Fruit fly (Drosophila melanogaster) whole organism, embryonic: ENCODE results near the gene Rcd5.

ENCODE experiments used
- Bteb2 ChIP-seq: fragments of 200-800 bp; sonication (Bioruptor generic); optimal IDR thresholded peaks from 2 replicates; lab custom pipeline; 2016; ENCODE audit warnings: missing biosample characterization, missing genetic modification characterization
- C15 ChIP-seq: fragments of 200-800 bp; sonication (Bioruptor generic); IDR thresholded peaks from 3 replicates; pipeline ENCODE4 v1.3.6; 2022; ENCODE audit warnings: missing biosample characterization, missing genetic modification characterization
- CG10543 ChIP-seq: fragments of 200-800 bp; sonication (Bioruptor generic); optimal IDR thresholded peaks from 3 replicates; lab custom pipeline; 2017; ENCODE audit warnings: missing biosample characterization, mild to moderate bottlenecking, missing genetic modification characterization, moderate library complexity
- CG11398 ChIP-seq: fragments of 200-800 bp; sonication (Bioruptor generic); optimal IDR thresholded peaks from 2 replicates; lab custom pipeline; 2016; ENCODE audit warnings: missing biosample characterization, missing genetic modification characterization
- CG11504 ChIP-seq: fragments of 200-800 bp; sonication (Bioruptor generic); optimal IDR thresholded peaks from 3 replicates; lab custom pipeline; 2019; ENCODE audit warnings: missing biosample characterization, mild to moderate bottlenecking, missing genetic modification characterization, moderate library complexity
- CG12104 ChIP-seq: fragments of 200-800 bp; sonication (Bioruptor generic); optimal IDR thresholded peaks from 3 replicates; lab custom pipeline; 2016; ENCODE audit warnings: missing biosample characterization, missing genetic modification characterization
- CG12155 ChIP-seq: fragments of 200-800 bp; sonication (Bioruptor generic); optimal IDR thresholded peaks from 3 replicates; lab custom pipeline; 2016; ENCODE audit warnings: missing biosample characterization, missing genetic modification characterization
- CG1792 ChIP-seq: fragments of 200-800 bp; sonication (Bioruptor generic); optimal IDR thresholded peaks from 2 replicates; lab custom pipeline; 2016; ENCODE audit warnings: missing biosample characterization, missing genetic modification characterization
- CG2889 ChIP-seq: fragments of 200-800 bp; sonication (Bioruptor generic); IDR thresholded peaks from 3 replicates; pipeline ENCODE4 v1.3.6; 2022; ENCODE audit warnings: missing biosample characterization, missing genetic modification characterization
- CG3065 ChIP-seq: fragments of 200-800 bp; sonication (Bioruptor generic); optimal IDR thresholded peaks from 2 replicates; lab custom pipeline; 2016; ENCODE audit warnings: missing biosample characterization, missing genetic modification characterization
- CG31441 ChIP-seq: fragments of 200-800 bp; sonication (Bioruptor generic); IDR thresholded peaks from 2 replicates; pipeline ENCODE4 v1.3.6; 2022; ENCODE audit warnings: missing biosample characterization, missing genetic modification characterization
- CG32767 ChIP-seq: fragments of 200-800 bp; sonication (Bioruptor generic); IDR thresholded peaks from 2 replicates; pipeline ENCODE4 v1.3.6; 2022; ENCODE audit warnings: missing biosample characterization, missing genetic modification characterization
- CG33213 ChIP-seq: fragments of 200-800 bp; sonication (Bioruptor generic); optimal IDR thresholded peaks from 3 replicates; lab custom pipeline; 2016; ENCODE audit warnings: missing biosample characterization, missing genetic modification characterization
- CG34376 ChIP-seq: fragments of 200-800 bp; sonication (Bioruptor generic); optimal IDR thresholded peaks from 2 replicates; lab custom pipeline; 2018; ENCODE audit warnings: missing biosample characterization, mild to moderate bottlenecking, missing genetic modification characterization
- CG7987 ChIP-seq: fragments of 200-800 bp; sonication (Bioruptor generic); optimal IDR thresholded peaks from 2 replicates; lab custom pipeline; 2018; ENCODE audit warnings: missing biosample characterization, mild to moderate bottlenecking, missing genetic modification characterization, moderate library complexity
- Deaf1 ChIP-seq: fragments of 200-800 bp; optimal IDR thresholded peaks from 3 replicates; lab custom pipeline; 2019; ENCODE audit warnings: missing biosample characterization, mild to moderate bottlenecking, missing genetic modification characterization, moderate library complexity
- Dip2 ChIP-seq: fragments of 200-800 bp; sonication (Bioruptor generic); IDR thresholded peaks from 2 replicates; pipeline ENCODE4 v1.3.6; 2022; ENCODE audit warnings: missing biosample characterization, missing genetic modification characterization
- Drgx ChIP-seq: fragments of 200-800 bp; sonication (Bioruptor generic); IDR thresholded peaks from 2 replicates; pipeline ENCODE4 v1.3.6; 2022; ENCODE audit warnings: missing biosample characterization, missing genetic modification characterization
- Ets97D ChIP-seq: fragments of 200-800 bp; sonication (Bioruptor generic); optimal IDR thresholded peaks from 3 replicates; lab custom pipeline; 2016; ENCODE audit warnings: missing biosample characterization, missing genetic modification characterization
- Fer3 ChIP-seq: fragments of 200-800 bp; sonication (Bioruptor generic); optimal IDR thresholded peaks from 2 replicates; lab custom pipeline; 2018; ENCODE audit warnings: missing biosample characterization, mild to moderate bottlenecking, missing genetic modification characterization, moderate library complexity
- Hsf ChIP-seq: fragments of 200-800 bp; sonication (Bioruptor generic); optimal IDR thresholded peaks from 3 replicates; lab custom pipeline; 2016; ENCODE audit warnings: missing biosample characterization, missing genetic modification characterization
- Med ChIP-seq: fragments of 200-800 bp; sonication (Bioruptor generic); peaks from one replicate; lab custom pipeline; 2016; ENCODE audit warnings: missing biosample characterization, missing genetic modification characterization, mild to moderate bottlenecking, inconsistent platforms, moderate library complexity
- NFAT ChIP-seq: fragments of 200-800 bp; sonication (Bioruptor generic); IDR thresholded peaks from 2 replicates; pipeline ENCODE4 v1.3.6; 2022; ENCODE audit warnings: missing biosample characterization, missing genetic modification characterization
- Ravus ChIP-seq: fragments of 200-800 bp; sonication (Bioruptor generic); IDR thresholded peaks from 2 replicates; pipeline ENCODE4 v1.3.6; 2022; ENCODE audit warnings: missing biosample characterization, missing genetic modification characterization
- ab ChIP-seq: fragments of 200-800 bp; sonication (Bioruptor generic); optimal IDR thresholded peaks from 2 replicates; lab custom pipeline; 2016; ENCODE audit warnings: missing biosample characterization, missing genetic modification characterization
- abd-A ChIP-seq: fragments of 200-800 bp; sonication (Bioruptor generic); optimal IDR thresholded peaks from 3 replicates; lab custom pipeline; 2019; ENCODE audit warnings: missing biosample characterization, mild to moderate bottlenecking, missing genetic modification characterization, moderate library complexity
- ato ChIP-seq: fragments of 200-800 bp; sonication (Bioruptor generic); IDR thresholded peaks from 2 replicates; pipeline ENCODE4 v1.3.6; 2022; ENCODE audit warnings: missing biosample characterization, missing genetic modification characterization; ENCODE audit not compliant: partially characterized antibody
- az2 ChIP-seq: fragments of 200-800 bp; sonication (Bioruptor generic); optimal IDR thresholded peaks from 3 replicates; lab custom pipeline; 2016; ENCODE audit warnings: missing biosample characterization, missing genetic modification characterization
- bigmax ChIP-seq: fragments of 200-800 bp; sonication (Bioruptor generic); optimal IDR thresholded peaks from 2 replicates; lab custom pipeline; 2018; ENCODE audit warnings: missing biosample characterization, mild to moderate bottlenecking, missing genetic modification characterization
- ci ChIP-seq: fragments of 200-800 bp; sonication (Bioruptor generic); IDR thresholded peaks from 3 replicates; pipeline ENCODE4 v1.3.6; 2022; ENCODE audit warnings: missing biosample characterization, missing genetic modification characterization
- croc ChIP-seq: fragments of 200-800 bp; sonication (Bioruptor generic); conservative IDR thresholded peaks from 3 replicates; pipeline ENCODE4 v1.3.6; 2022; ENCODE audit warnings: missing biosample characterization, missing genetic modification characterization
- crol ChIP-seq: fragments of 200-800 bp; sonication (Bioruptor generic); IDR thresholded peaks from 2 replicates; pipeline ENCODE4 v1.3.6; 2022; ENCODE audit warnings: missing biosample characterization, missing genetic modification characterization
- grau ChIP-seq: fragments of 200-800 bp; optimal IDR thresholded peaks from 3 replicates; lab custom pipeline; 2019; ENCODE audit warnings: missing biosample characterization, mild to moderate bottlenecking, missing genetic modification characterization, moderate library complexity
- grn ChIP-seq: fragments of 200-800 bp; sonication (Bioruptor generic); optimal IDR thresholded peaks from 3 replicates; lab custom pipeline; 2017; ENCODE audit warnings: missing biosample characterization, missing genetic modification characterization
- insv ChIP-seq, 2 experiments: fragments of 200-800 bp; sonication (Bioruptor generic); optimal IDR thresholded peaks; 3 replicates each; lab custom pipeline; 2016 to 2018; ENCODE audit warnings: missing biosample characterization in 2 of 2, missing genetic modification characterization in 2 of 2
- ken ChIP-seq: fragments of 200-800 bp; sonication (Bioruptor generic); IDR thresholded peaks from 3 replicates; pipeline ENCODE4 v1.3.6; 2022; ENCODE audit warnings: missing biosample characterization, missing genetic modification characterization
- nerfin-2 ChIP-seq: fragments of 200-800 bp; sonication (Bioruptor generic); IDR thresholded peaks from 2 replicates; pipeline ENCODE4 v1.3.6; 2022; ENCODE audit warnings: missing biosample characterization, missing genetic modification characterization; ENCODE audit not compliant: partially characterized antibody
- nmo ChIP-seq: fragments of 200-800 bp; sonication (Bioruptor generic); optimal IDR thresholded peaks from 2 replicates; lab custom pipeline; 2018; ENCODE audit warnings: missing biosample characterization, mild to moderate bottlenecking, missing genetic modification characterization, moderate library complexity
- odd ChIP-seq: fragments of 200-800 bp; sonication (Bioruptor generic); optimal IDR thresholded peaks from 2 replicates; lab custom pipeline; 2017; ENCODE audit warnings: missing biosample characterization, mild to moderate bottlenecking, missing genetic modification characterization
- pho ChIP-seq: fragments of 200-800 bp; sonication (Bioruptor generic); optimal IDR thresholded peaks from 2 replicates; lab custom pipeline; 2016; ENCODE audit warnings: missing biosample characterization, missing genetic modification characterization
- pros ChIP-seq: fragments of 200-800 bp; sonication (Bioruptor generic); optimal IDR thresholded peaks from 3 replicates; lab custom pipeline; 2019; ENCODE audit warnings: missing biosample characterization, mild to moderate bottlenecking, missing genetic modification characterization, moderate library complexity
- ro ChIP-seq: fragments of 200-800 bp; sonication (Bioruptor generic); IDR thresholded peaks from 2 replicates; pipeline ENCODE4 v1.3.6; 2022; ENCODE audit warnings: missing biosample characterization, missing genetic modification characterization
- schlank ChIP-seq: fragments of 200-800 bp; sonication (Bioruptor generic); optimal IDR thresholded peaks from 2 replicates; lab custom pipeline; 2018; ENCODE audit warnings: missing biosample characterization, mild to moderate bottlenecking, missing genetic modification characterization
- sens-2 ChIP-seq: fragments of 200-800 bp; sonication (Bioruptor generic); IDR thresholded peaks from 2 replicates; pipeline ENCODE4 v1.3.6; 2022; ENCODE audit warnings: missing biosample characterization, missing genetic modification characterization
- stc ChIP-seq: fragments of 200-800 bp; sonication (Bioruptor generic); IDR thresholded peaks from 2 replicates; pipeline ENCODE4 v1.3.6; 2022; ENCODE audit warnings: missing biosample characterization, missing genetic modification characterization
- stwl ChIP-seq: fragments of 200-800 bp; sonication (Bioruptor generic); optimal IDR thresholded peaks from 3 replicates; lab custom pipeline; 2018; ENCODE audit warnings: missing biosample characterization, mild to moderate bottlenecking, missing genetic modification characterization, moderate library complexity
- sug ChIP-seq: fragments of 200-800 bp; optimal IDR thresholded peaks from 2 replicates; lab custom pipeline; 2019; ENCODE audit warnings: missing biosample characterization, mild to moderate bottlenecking, missing genetic modification characterization, moderate library complexity

Gene Rcd5

DNA sequence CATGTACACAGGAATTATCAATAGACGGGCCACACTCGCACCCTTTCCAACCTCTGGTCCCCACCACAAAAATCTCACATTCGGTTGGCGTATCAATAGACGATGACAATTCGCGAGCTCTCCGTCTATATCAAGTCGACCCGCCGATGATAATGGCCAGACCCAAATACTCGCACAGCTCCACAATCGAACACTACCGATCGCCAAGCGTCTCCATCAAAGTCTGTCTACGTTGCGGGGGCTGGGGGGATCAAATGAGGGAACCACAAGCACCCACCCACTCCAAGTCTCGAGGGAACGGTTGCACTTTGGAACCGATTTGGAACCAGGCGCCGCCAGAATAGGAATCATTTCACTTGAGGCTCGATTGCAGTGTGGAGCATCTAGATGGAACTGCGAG lies 28.0 kb downstream of the Rcd5 start:
- TF ChIP-seq sens-2 (GFP tag; lab: Robert Waterston, UW) (no peak), CG10543 (GFP tag; lab: Kevin White, UChicago) (peak; percentile 24), bigmax (no peak), Ravus (GFP tag; lab: Robert Waterston, UW) (no peak), ato (GFP tag; lab: Robert Waterston, UW) (no peak), Deaf1 (peak; percentile 58), C15 (GFP tag; lab: Robert Waterston, UW) (no peak), ci (0 out of 3 replicates have a peak, but pooled peaks have one; percentile 17), Drgx (GFP tag; lab: Robert Waterston, UW) (peak; percentile 35; the same call in 1 of the 2 replicates), grn (GFP tag; lab: Kevin White, UChicago) (peak; percentile 33), crol (peak; percentile 73), odd (GFP tag; lab: Kevin White, UChicago) (no peak), sug (tag; lab: Kevin White, UChicago) (peak; percentile 33), Med (GFP tag; lab: Kevin White, UChicago) (peak; percentile 63), NFAT (GFP tag; lab: Robert Waterston, UW) (0 out of 2 replicates have a peak, but pooled peaks have one; percentile 20), CG34376 (GFP tag; lab: Kevin White, UChicago) (peak; percentile 70), az2 (GFP tag; lab: Kevin White, UChicago) (no peak)
- TF ChIP-seq, all 482 proteins: peak for 10

DNA sequence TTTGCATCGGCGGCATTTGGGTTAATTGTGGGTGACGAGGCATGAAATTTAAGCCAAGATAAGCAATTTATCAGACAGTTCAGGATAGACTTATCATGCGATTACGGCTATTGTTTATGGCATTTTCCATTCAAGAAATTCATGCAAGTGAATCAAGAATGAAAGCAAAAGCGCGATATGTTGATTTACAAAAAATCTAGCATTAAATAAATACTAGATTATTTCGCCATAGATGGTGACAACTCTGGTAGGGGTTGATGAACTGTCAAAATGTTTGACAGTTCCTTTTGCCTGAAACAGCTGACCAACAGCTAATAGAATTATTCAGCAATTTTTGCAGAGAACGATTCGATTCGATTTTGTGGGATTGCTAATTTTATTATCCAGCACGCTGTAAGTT lies 28.7 kb downstream of the Rcd5 start, which contains the start of gene CG32259:
CG32259 (plus strand) TSS at position 301 of the 400 bp plus-strand sequence.
- TF ChIP-seq stwl (tag; lab: Kevin White, UChicago) (peak; percentile 84), pros (no peak)
- TF ChIP-seq, all 482 proteins: peak for 1

DNA sequence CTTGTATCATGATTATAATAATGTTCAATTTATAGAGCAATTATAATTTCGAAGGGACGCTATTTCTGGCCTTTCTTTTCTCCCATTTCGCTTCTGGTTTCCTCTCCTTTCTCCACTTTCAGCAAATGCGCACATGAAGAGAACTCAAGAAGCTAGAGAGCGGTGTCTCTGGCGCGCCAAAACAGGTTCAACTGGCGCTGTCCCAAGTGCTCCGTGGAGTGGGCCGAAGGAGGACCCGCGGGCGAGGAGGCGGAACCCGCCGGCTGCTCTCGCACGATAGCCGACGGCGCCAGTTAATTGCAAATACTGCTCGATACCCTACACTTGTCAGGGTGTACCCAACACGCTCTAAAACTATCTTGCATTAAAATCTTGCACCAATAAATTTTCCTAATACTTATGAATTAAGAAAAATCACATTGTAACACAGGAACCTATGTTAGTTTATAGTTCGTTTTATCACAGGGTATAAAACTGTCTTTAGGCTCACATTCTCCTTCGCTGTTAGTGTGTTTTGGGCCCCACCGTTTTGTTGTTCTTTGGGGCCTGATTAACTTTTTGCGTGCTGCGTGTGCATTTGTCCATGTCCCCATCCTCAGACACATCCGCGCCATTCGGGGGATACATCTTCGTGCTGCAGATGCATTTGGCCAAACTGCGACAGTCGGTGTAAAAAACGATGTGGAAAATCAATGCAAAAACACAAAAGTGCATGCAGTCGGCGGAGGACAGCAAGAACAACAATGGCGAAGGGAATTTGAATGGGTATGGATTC lies 30.1 kb downstream of the Rcd5 start:
- peak; percentile 86 for TF ChIP-seq nmo (GFP tag; lab: Kevin White, UChicago)
- TF ChIP-seq CG31441 (GFP tag; lab: Robert Waterston, UW), result peak; percentile 80
- TF ChIP-seq CG32767, result peak; percentile 90
- peak; percentile 77 for TF ChIP-seq schlank (tag; lab: Kevin White, UChicago)
- peak; percentile 85 for TF ChIP-seq pho (GFP tag; lab: Kevin White, UChicago)
- peak; percentile 80 for TF ChIP-seq CG12155 (GFP tag; lab: Kevin White, UChicago)
- peak; percentile 99 for TF ChIP-seq Med (GFP tag; lab: Kevin White, UChicago)
- peak; percentile 81 for TF ChIP-seq CG11398
- peak; percentile 86 for TF ChIP-seq CG1792
- peak; percentile 46 for TF ChIP-seq CG12104 (GFP tag; lab: Kevin White, UChicago)
- TF ChIP-seq croc, result peak; percentile 76
- peak; percentile 86 for TF ChIP-seq CG11504 (tag; lab: Kevin White, UChicago)
- peak; percentile 55 for TF ChIP-seq Dip2 (GFP tag; lab: Robert Waterston, UW)
- TF ChIP-seq stc (GFP tag; lab: Robert Waterston, UW), result peak; percentile 91
- TF ChIP-seq ken, result peak; percentile 94
- peak; percentile 92 for TF ChIP-seq Hsf
- peak; percentile 65 for TF ChIP-seq CG3065 (GFP tag; lab: Kevin White, UChicago)
- TF ChIP-seq ab, result peak; percentile 78
- peak; percentile 85 for TF ChIP-seq grau (tag; lab: Kevin White, UChicago)
- peak; percentile 76 for TF ChIP-seq Bteb2
- TF ChIP-seq CG34376 (GFP tag; lab: Kevin White, UChicago), result no peak
- peak; percentile 53 for TF ChIP-seq Ets97D (GFP tag; lab: Kevin White, UChicago)
- TF ChIP-seq abd-A (tag; lab: Kevin White, UChicago), result no peak
- TF ChIP-seq nerfin-2 (GFP tag; lab: Robert Waterston, UW), result no peak
- TF ChIP-seq CG7987, result peak; percentile 64
- peak; percentile 69 for TF ChIP-seq ro (GFP tag; lab: Robert Waterston, UW)
- TF ChIP-seq insv (GFP tag; optimal IDR thresholded peaks at IDR 0.05; lab: Kevin White, UChicago), result no peak
- peak; percentile 91 for TF ChIP-seq Fer3
- TF ChIP-seq CG2889 (GFP tag; lab: Robert Waterston, UW), result peak; percentile 88
- peak; percentile 72 for TF ChIP-seq CG33213 (GFP tag; lab: Kevin White, UChicago)
